Worm (Caenorhabditis elegans) whole organism, midembryonic: ENCODE data around the gene F59B2.14.

Experiments used
- T22C8.4 ChIP-seq: fragments of 200-800 bp; sonication (Bioruptor generic); IDR thresholded peaks from 2 replicates; pipeline ENCODE4 v1.3.6; 2022; ENCODE audit warnings: missing genetic modification characterization, missing compliant biosample characterization
- cog-1 ChIP-seq: sonication (generic microtip); optimal IDR thresholded peaks from 2 replicates; lab custom pipeline; 2016; ENCODE audit warnings: missing genetic modification characterization, missing compliant biosample characterization
- flt-1 ChIP-seq: fragments of 200-800 bp; sonication (Bioruptor generic); IDR thresholded peaks from 2 replicates; pipeline ENCODE4 v1.3.6; 2022; ENCODE audit warnings: missing genetic modification characterization, missing compliant biosample characterization
- klf-2 ChIP-seq: fragments of 200-800 bp; sonication (Bioruptor generic); conservative IDR thresholded peaks from 2 replicates; pipeline ENCODE4 v1.3.6; 2022; ENCODE audit warnings: missing genetic modification reagents, missing genetic modification characterization, missing compliant biosample characterization
- med-1 ChIP-seq: sonication (generic microtip); optimal IDR thresholded peaks from 2 replicates; lab custom pipeline; 2017; ENCODE audit warnings: missing genetic modification characterization, mild to moderate bottlenecking, missing compliant biosample characterization, antibody characterized with exemption, missing genetic modification reagents; ENCODE audit not compliant: insufficient read depth
- ref-1 ChIP-seq: fragments of 200-800 bp; sonication (Bioruptor generic); conservative IDR thresholded peaks from 2 replicates; pipeline ENCODE4 v1.3.6; 2022; ENCODE audit warnings: missing genetic modification reagents, missing genetic modification characterization, missing compliant biosample characterization
- tab-1 ChIP-seq: fragments of 200-800 bp; sonication (Bioruptor generic); IDR thresholded peaks from 2 replicates; pipeline ENCODE4 v1.3.6; 2022; ENCODE audit warnings: missing genetic modification characterization, missing compliant biosample characterization
- ztf-23 ChIP-seq: fragments of 200-800 bp; sonication (Bioruptor generic); IDR thresholded peaks from 2 replicates; pipeline ENCODE4 v1.3.6; 2022; ENCODE audit warnings: missing genetic modification reagents, missing genetic modification characterization, missing compliant biosample characterization
- ztf-29 ChIP-seq: fragments of 200-800 bp; sonication (Bioruptor generic); IDR thresholded peaks from 2 replicates; pipeline ENCODE4 v1.3.6; 2022; ENCODE audit warnings: missing genetic modification reagents, missing genetic modification characterization, missing compliant biosample characterization

ce11 chrIII:9002545-9002944, 19.9 kb downstream of the F59B2.14 start, which contains the start of the genes F59B2.15 and zif-1:
- TF ChIP-seq flt-1 (GFP tag; lab: Robert Waterston, UW) (no peak), klf-2 (GFP tag; lab: Robert Waterston, UW) (no peak), T22C8.4 (GFP tag; lab: Robert Waterston, UW) (no peak), ztf-29 (GFP tag; lab: Robert Waterston, UW) (no peak), tab-1 (GFP tag; lab: Robert Waterston, UW) (no peak), ztf-23 (GFP tag; lab: Robert Waterston, UW) (no peak), ref-1 (no peak), med-1 (GFP tag; lab: Kevin White, UChicago) (no peak), cog-1 (tag; lab: Kevin White, UChicago) (no peak)
